Worm (Caenorhabditis elegans) whole organism, young adult: ENCODE data around the gene W09C2.9.

ENCODE experiments used
- B0019.2 ChIP-seq: fragments of 200-800 bp; sonication (Bioruptor generic); conservative IDR thresholded peaks from 2 replicates; pipeline ENCODE4 v1.3.6; 2022; ENCODE audit warnings: missing genetic modification reagents, missing genetic modification characterization, missing compliant biosample characterization
- B0261.1 ChIP-seq: sonication (generic microtip); optimal IDR thresholded peaks from 2 replicates; lab custom pipeline; 2016; ENCODE audit warnings: mild to moderate bottlenecking, missing genetic modification characterization, moderate library complexity, missing compliant biosample characterization
- D2030.7 ChIP-seq: fragments of 200-800 bp; sonication (Bioruptor generic); IDR thresholded peaks from 2 replicates; pipeline ENCODE4 v1.3.6; 2022; ENCODE audit warnings: missing genetic modification reagents, missing genetic modification characterization, missing compliant biosample characterization
- F33H1.4 ChIP-seq: fragments of 200-800 bp; sonication (Bioruptor generic); IDR thresholded peaks from 2 replicates; pipeline ENCODE4 v1.3.6; 2022; ENCODE audit warnings: missing genetic modification reagents, missing genetic modification characterization, missing compliant biosample characterization
- F39B2.1 ChIP-seq: fragments of 200-800 bp; sonication (Bioruptor generic); IDR thresholded peaks from 2 replicates; pipeline ENCODE4 v1.3.6; 2022; ENCODE audit warnings: missing genetic modification reagents, missing genetic modification characterization, missing compliant biosample characterization
- F49E8.2 ChIP-seq: sonication (generic microtip); optimal IDR thresholded peaks from 3 replicates; lab custom pipeline; 2017; ENCODE audit warnings: missing genetic modification characterization, mild to moderate bottlenecking, missing compliant biosample characterization, antibody characterized with exemption, moderate library complexity; ENCODE audit not compliant: insufficient read depth
- Y53G8AR.9 ChIP-seq: fragments of 200-800 bp; sonication (Bioruptor generic); conservative IDR thresholded peaks from 2 replicates; pipeline ENCODE4 v1.3.6; 2022; ENCODE audit warnings: missing genetic modification reagents, missing genetic modification characterization, missing compliant biosample characterization
- atf-7 ChIP-seq: sonication (generic microtip); optimal IDR thresholded peaks from 2 replicates; lab custom pipeline; 2017; ENCODE audit warnings: mild to moderate bottlenecking, missing genetic modification characterization, missing compliant biosample characterization
- attf-5 ChIP-seq: fragments of 200-800 bp; sonication (Bioruptor generic); optimal IDR thresholded peaks from 2 replicates; lab custom pipeline; 2018; ENCODE audit warnings: mild to moderate bottlenecking, missing genetic modification characterization, missing compliant biosample characterization
- cebp-1 ChIP-seq, 2 experiments: fragments of 200-800 bp in 1 of 2; sonication (Bioruptor generic) in 1 of 2; sonication (generic microtip) in 1 of 2; IDR thresholded peaks in 1 of 2; optimal IDR thresholded peaks in 1 of 2; 2 replicates each; pipeline versions ENCODE4 v1.3.6 to Lab custom; 2017 to 2022; ENCODE audit warnings: missing compliant biosample characterization in 2 of 2, missing genetic modification characterization in 2 of 2, mild to moderate bottlenecking in 1 of 2, missing genetic modification reagents in 1 of 2, moderate library complexity in 1 of 2
- cebp-2 ChIP-seq: fragments of 200-800 bp; sonication (Bioruptor generic); IDR thresholded peaks from 2 replicates; pipeline ENCODE4 v1.3.6; 2022; ENCODE audit warnings: missing genetic modification characterization, missing compliant biosample characterization
- ceh-91 ChIP-seq: fragments of 200-800 bp; sonication (Bioruptor generic); IDR thresholded peaks from 2 replicates; pipeline ENCODE4 v1.3.6; 2022; ENCODE audit warnings: missing genetic modification reagents, missing genetic modification characterization, missing compliant biosample characterization
- chd-7 ChIP-seq: sonication (generic microtip); optimal IDR thresholded peaks from 2 replicates; lab custom pipeline; 2016; ENCODE audit warnings: mild to moderate bottlenecking, missing genetic modification characterization, moderate library complexity, missing compliant biosample characterization
- dpl-1 ChIP-seq: fragments of 150-350 bp; optimal IDR thresholded peaks from 2 replicates; lab custom pipeline; 2014; ENCODE audit warnings: missing biosample characterization, missing genetic modification reagents, missing genetic modification characterization
- egrh-3 ChIP-seq: fragments of 200-800 bp; sonication (Bioruptor generic); IDR thresholded peaks from 2 replicates; pipeline ENCODE4 v1.3.6; 2022; ENCODE audit warnings: missing genetic modification reagents, missing genetic modification characterization, missing compliant biosample characterization
- fkh-3 ChIP-seq: sonication (generic microtip); optimal IDR thresholded peaks from 2 replicates; lab custom pipeline; 2016; ENCODE audit warnings: mild to moderate bottlenecking, missing genetic modification characterization, missing compliant biosample characterization
- hmg-1.2 ChIP-seq: fragments of 200-800 bp; sonication (Bioruptor generic); IDR thresholded peaks from 2 replicates; pipeline ENCODE4 v1.3.6; 2022; ENCODE audit warnings: missing genetic modification reagents, missing genetic modification characterization, missing compliant biosample characterization
- hmg-20 ChIP-seq: fragments of 200-800 bp; sonication (Bioruptor generic); IDR thresholded peaks from 2 replicates; pipeline ENCODE4 v1.3.6; 2022; ENCODE audit warnings: missing genetic modification reagents, missing genetic modification characterization, missing compliant biosample characterization
- lag-1 ChIP-seq: fragments of 200-800 bp; sonication (Bioruptor generic); IDR thresholded peaks from 2 replicates; pipeline ENCODE4 v1.3.6; 2022; ENCODE audit warnings: missing genetic modification reagents, missing genetic modification characterization, missing compliant biosample characterization
- let-607 ChIP-seq, 2 experiments: fragments of 200-800 bp in 1 of 2; sonication (Bioruptor generic) in 1 of 2; sonication (generic microtip) in 1 of 2; optimal IDR thresholded peaks; 2 replicates each; lab custom pipeline; 2016 to 2018; ENCODE audit warnings: mild to moderate bottlenecking in 2 of 2, missing compliant biosample characterization in 2 of 2, missing genetic modification characterization in 2 of 2, moderate library complexity in 2 of 2, missing genotype in 1 of 2
- lin-26 ChIP-seq: fragments of 200-800 bp; sonication (Bioruptor generic); IDR thresholded peaks from 2 replicates; pipeline ENCODE4 v1.3.6; 2022; ENCODE audit warnings: missing genetic modification reagents, missing genetic modification characterization, missing compliant biosample characterization
- lin-35 ChIP-seq, 3 experiments: fragments of 150-350 bp in 2 of 3; sonication (generic microtip) in 1 of 3; optimal IDR thresholded peaks; 2 replicates each; lab custom pipeline; 2014 to 2018; ENCODE audit warnings: missing biosample characterization in 3 of 3, missing genetic modification characterization in 3 of 3, missing genetic modification reagents in 3 of 3
- lin-54 ChIP-seq: fragments of 200-800 bp; sonication (Bioruptor generic); optimal IDR thresholded peaks from 2 replicates; lab custom pipeline; 2018; ENCODE audit warnings: mild to moderate bottlenecking, missing genetic modification characterization, missing compliant biosample characterization
- madf-8 ChIP-seq: fragments of 200-800 bp; sonication (Bioruptor generic); conservative IDR thresholded peaks from 2 replicates; pipeline ENCODE4 v1.3.6; 2022; ENCODE audit warnings: missing genetic modification reagents, missing genetic modification characterization, missing compliant biosample characterization
- mel-28 ChIP-seq: sonication (generic microtip); optimal IDR thresholded peaks from 2 replicates; lab custom pipeline; 2016; ENCODE audit warnings: borderline replicate concordance, mild to moderate bottlenecking, missing genetic modification characterization, missing compliant biosample characterization
- nhr-80 ChIP-seq: sonication (generic microtip); optimal IDR thresholded peaks from 2 replicates; lab custom pipeline; 2016; ENCODE audit warnings: missing genetic modification characterization, missing compliant biosample characterization
- rcor-1 ChIP-seq: fragments of 200-800 bp; sonication (Bioruptor generic); IDR thresholded peaks from 2 replicates; pipeline ENCODE4 v1.3.6; 2022; ENCODE audit warnings: missing genetic modification reagents, missing genetic modification characterization, missing compliant biosample characterization
- rec-8 ChIP-seq, 2 experiments: sonication (generic microtip); optimal IDR thresholded peaks; 2 replicates each; lab custom pipeline; 2016; ENCODE audit warnings: mild to moderate bottlenecking in 2 of 2, missing genetic modification characterization in 2 of 2, missing genetic modification reagents in 2 of 2, missing genotype in 2 of 2, missing biosample characterization in 1 of 2, missing compliant biosample characterization in 1 of 2, moderate library complexity in 1 of 2
- snpc-4 ChIP-seq, 5 experiments: fragments of 150-350 bp in 1 of 5; sonication (generic microtip) in 4 of 5; optimal IDR thresholded peaks; 2 replicates each; lab custom pipeline; 2014 to 2018; ENCODE audit warnings: missing genetic modification characterization in 5 of 5, missing biosample characterization in 3 of 5, antibody characterized with exemption in 2 of 5, mild to moderate bottlenecking in 2 of 5, missing compliant biosample characterization in 2 of 5, missing genotype in 2 of 5, moderate library complexity in 2 of 5, missing genetic modification reagents in 1 of 5
- tbx-9 ChIP-seq: sonication (generic microtip); optimal IDR thresholded peaks from 2 replicates; lab custom pipeline; 2016; ENCODE audit warnings: borderline replicate concordance, missing genetic modification characterization, inconsistent platforms, missing compliant biosample characterization
- zfh-2 ChIP-seq: fragments of 200-800 bp; sonication (Bioruptor generic); conservative IDR thresholded peaks from 2 replicates; pipeline ENCODE4 v1.3.6; 2022; ENCODE audit warnings: missing genetic modification reagents, missing genetic modification characterization, missing compliant biosample characterization

The W09C2.9 gene

ce11 chrIV:9631579-9631978, 8.4 kb upstream of the W09C2.9 start:
- TF ChIP-seq rec-8 (tag; optimal IDR thresholded peaks at IDR 0.05; lab: Kevin White, UChicago) (no peak), lin-26 (0 out of 2 replicates have a peak, but pooled peaks have one; percentile 12), lag-1 (no peak), B0019.2 (GFP tag; lab: Robert Waterston, UW) (no peak), hmg-1.2 (GFP tag; lab: Robert Waterston, UW) (no peak), egrh-3 (no peak)

ce11 chrIV:9627033-9627432, 3.9 kb upstream of the W09C2.9 start:
- TF ChIP-seq madf-8 (GFP tag; lab: Robert Waterston, UW) (no peak), D2030.7 (GFP tag; lab: Robert Waterston, UW) (no peak), let-607 (tag; optimal IDR thresholded peaks at IDR 0.05; lab: Kevin White, UChicago) (no peak), F39B2.1 (GFP tag; lab: Robert Waterston, UW) (no peak), tbx-9 (no peak), egrh-3 (no peak), Y53G8AR.9 (no peak), rcor-1 (GFP tag; lab: Robert Waterston, UW) (no peak), fkh-3 (tag; lab: Kevin White, UChicago) (no peak), cebp-2 (GFP tag; lab: Robert Waterston, UW) (no peak), hmg-20 (GFP tag; lab: Robert Waterston, UW) (no peak), mel-28 (tag; lab: Kevin White, UChicago) (no peak), zfh-2 (GFP tag; lab: Robert Waterston, UW) (no peak), B0019.2 (GFP tag; lab: Robert Waterston, UW) (no peak), dpl-1 (no peak), B0261.1 (tag; lab: Kevin White, UChicago) (no peak), lin-35 (GFP tag; optimal IDR thresholded peaks at IDR 0.05; lab: Kevin White, UChicago) (no peak), ceh-91 (GFP tag; lab: Robert Waterston, UW) (no peak)

- no peak for TF ChIP-seq chd-7
- TF ChIP-seq nhr-80 (tag; lab: Kevin White, UChicago) = peak; percentile 36
- TF ChIP-seq B0261.1 (tag; lab: Kevin White, UChicago) = no peak
- TF ChIP-seq snpc-4 (GFP tag; optimal IDR thresholded peaks at IDR 0.05; lab: Kevin White, UChicago) = no peak
- no peak for TF ChIP-seq snpc-4 (tag; optimal IDR thresholded peaks at IDR 0.05; lab: Kevin White, UChicago)
- peak; percentile 3 for TF ChIP-seq attf-5 (GFP tag; lab: Kevin White, UChicago)
- TF ChIP-seq atf-7 (tag; lab: Kevin White, UChicago) = no peak
- TF ChIP-seq cebp-1 (GFP tag; IDR thresholded peaks at IDR 0.05; lab: Robert Waterston, UW) = no peak
- TF ChIP-seq cebp-1 (tag; optimal IDR thresholded peaks at IDR 0.05; lab: Kevin White, UChicago) = peak; percentile 3
- no peak for TF ChIP-seq lin-54
Measured at ce11 chrIV:9625829-9626228, 2.7 kb upstream of the W09C2.9 start.

- TF ChIP-seq F49E8.2 (tag; lab: Kevin White, UChicago) (no peak), F33H1.4 (no peak)
Measured at ce11 chrIV:9624977-9625376, 1.8 kb upstream of the W09C2.9 start, which contains the start of gene W09C2.10. Gene W09C2.10 (minus strand): TSS chrIV:9625077.
